Fruit fly (Drosophila melanogaster): ENCODE results near the gene msi.

msi gene

DNA sequence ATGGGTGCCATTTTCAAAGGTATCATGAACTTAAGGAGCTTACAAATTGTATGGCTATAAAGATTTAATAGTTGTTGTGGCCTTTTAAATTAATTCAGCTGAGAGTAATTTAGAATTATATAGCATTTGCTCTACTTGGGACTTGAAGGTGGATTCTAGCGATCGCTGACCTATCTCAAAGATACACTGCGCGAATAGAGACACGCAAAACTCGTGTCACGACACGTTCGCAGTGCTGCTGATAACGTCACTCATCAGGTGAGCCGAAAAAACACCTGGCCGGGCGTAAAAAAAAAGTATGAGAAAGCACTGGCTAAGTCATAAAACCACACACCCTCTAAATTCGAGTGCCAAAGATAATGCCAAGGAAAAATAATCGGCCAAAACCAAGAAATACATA is 26.2 kb upstream of the msi start (continued):
- TF ChIP-seq BEAF-32 (GFP tag; optimal IDR thresholded peaks at IDR 0.05) (peak; percentile 72), sisA (GFP tag; IDR thresholded peaks at IDR 0.05) (0 out of 2 replicates have a peak, but pooled peaks have one; percentile 18), CG7556 (GFP tag; optimal IDR thresholded peaks at IDR 0.05) (no peak), E2f2 (GFP tag; IDR thresholded peaks at IDR 0.05) (no peak), gcm2 (GFP tag; optimal IDR thresholded peaks at IDR 0.05) (no peak), HLHmδ (GFP tag; optimal IDR thresholded peaks at IDR 0.05) (no peak), Dll (GFP tag; IDR thresholded peaks at IDR 0.05; ENCODE audit: partially characterized antibody) (peak; percentile 80), wor (GFP tag; IDR thresholded peaks at IDR 0.05) (no peak), Abd-B (GFP tag; optimal IDR thresholded peaks at IDR 0.05) (peak; percentile 26), fru (optimal IDR thresholded peaks at IDR 0.05) (no peak), Dip3 (GFP tag; optimal IDR thresholded peaks at IDR 0.05) (no peak), kah (GFP tag; optimal IDR thresholded peaks at IDR 0.05) (no peak), Opbp (GFP tag; IDR thresholded peaks at IDR 0.05; ENCODE audit: partially characterized antibody) (peak; percentile 32; the same call in 1 of the 3 replicates), Optix (GFP tag; IDR thresholded peaks at IDR 0.05) (peak; percentile 12; the same call in 1 of the 3 replicates), pum (GFP tag; optimal IDR thresholded peaks at IDR 0.05) (peak; percentile 24), row (GFP tag; IDR thresholded peaks at IDR 0.05) (peak; percentile 22; the same call in 1 of the 3 replicates), Doc3 (GFP tag; IDR thresholded peaks at IDR 0.05; ENCODE audit: partially characterized antibody) (peak; percentile 79), sd (tag; optimal IDR thresholded peaks at IDR 0.05) (no peak), CG17802 (tag; optimal IDR thresholded peaks at IDR 0.05) (no peak), prd (optimal IDR thresholded peaks at IDR 0.05) (no peak), prd (GFP tag; IDR thresholded peaks at IDR 0.05) (peak; percentile 10; the same call in 1 of the 3 replicates), Vsx1 (GFP tag; optimal IDR thresholded peaks at IDR 0.05) (no peak), CG15696 (tag; optimal IDR thresholded peaks at IDR 0.05) (no peak), Ssrp (tag; optimal IDR thresholded peaks at IDR 0.05) (no peak), nerfin-2 (GFP tag; IDR thresholded peaks at IDR 0.05; ENCODE audit: partially characterized antibody) (peak; percentile 60; the same call in 1 of the 2 replicates), CG12071 (GFP tag; optimal IDR thresholded peaks at IDR 0.05) (no peak), CG17361 (GFP tag; IDR thresholded peaks at IDR 0.05) (no peak), CG14441 (GFP tag; IDR thresholded peaks at IDR 0.05) (peak; percentile 26; the same call in 1 of the 2 replicates), zf30C (GFP tag; optimal IDR thresholded peaks at IDR 0.05) (peak; percentile 61), Bgb (GFP tag; IDR thresholded peaks at IDR 0.05; ENCODE audit: partially characterized antibody) (peak; percentile 67), Med (GFP tag) (peak; percentile 64), CG9817 (tag; optimal IDR thresholded peaks at IDR 0.05) (no peak), scrt (GFP tag; optimal IDR thresholded peaks at IDR 0.05) (no peak), Hey (tag; optimal IDR thresholded peaks at IDR 0.05) (no peak), knrl (GFP tag; IDR thresholded peaks at IDR 0.05; ENCODE audit: partially characterized antibody) (peak; percentile 73; the same call in 2 of the 3 replicates), inv (GFP tag; IDR thresholded peaks at IDR 0.05; ENCODE audit: partially characterized antibody) (peak; percentile 55), CG2116 (GFP tag; optimal IDR thresholded peaks at IDR 0.05) (no peak), Dad (GFP tag; optimal IDR thresholded peaks at IDR 0.05) (no peak), Sry-β (GFP tag; optimal IDR thresholded peaks at IDR 0.05) (peak; percentile 77), sim (GFP tag; IDR thresholded peaks at IDR 0.05) (no peak), CG12299 (tag; optimal IDR thresholded peaks at IDR 0.05) (no peak), CG18476 (GFP tag; optimal IDR thresholded peaks at IDR 0.05) (no peak), CG6272 (GFP tag; IDR thresholded peaks at IDR 0.05) (peak; percentile 8; the same call in 1 of the 2 replicates), ttk (GFP tag; IDR thresholded peaks at IDR 0.05) (no peak), Dp (GFP tag; optimal IDR thresholded peaks at IDR 0.05) (no peak), CG34224 (GFP tag; IDR thresholded peaks at IDR 0.05; ENCODE audit: partially characterized antibody) (peak; percentile 69), ems (GFP tag; optimal IDR thresholded peaks at IDR 0.05) (no peak), cad (GFP tag; optimal IDR thresholded peaks at IDR 0.05) (peak; percentile 40), pan (optimal IDR thresholded peaks at IDR 0.05) (no peak), pan (GFP tag; optimal IDR thresholded peaks at IDR 0.05 in 1 of 2, IDR thresholded peaks at IDR 0.05 in 1 of 2) (peak in 1 of 2 experiments; percentile 10)
